Worm (Caenorhabditis elegans): ENCODE results near the gene irld-26.

DNA sequence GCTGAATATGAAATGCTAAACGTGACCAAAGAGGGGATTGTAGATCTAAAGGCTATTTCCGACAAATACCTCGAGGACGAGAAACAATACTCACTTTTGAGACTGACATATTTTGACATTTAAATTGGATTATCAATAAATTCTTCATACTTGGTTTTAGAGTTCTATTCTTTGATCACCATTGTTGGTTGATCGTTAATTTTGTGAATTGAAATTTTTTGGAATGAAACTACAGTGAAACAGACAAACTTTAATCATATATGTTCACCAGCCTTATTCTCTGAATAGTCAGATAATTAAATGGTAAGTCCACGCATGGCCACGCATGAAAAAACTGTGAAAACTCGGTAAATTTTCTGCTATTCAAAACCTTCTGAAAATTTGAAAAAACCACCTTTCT, 2.4 kb upstream of the irld-26 start, which contains the start of gene F11A5.18:
- TF ChIP-seq ets-7 (tag; optimal IDR thresholded peaks at IDR 0.05) = no peak
- no peak for TF ChIP-seq B0310.2 (tag; optimal IDR thresholded peaks at IDR 0.05)
